Worm (Caenorhabditis elegans) whole organism, early embryonic: ENCODE results near the gene hot-1.

Experiments
- ceh-13 ChIP-seq: fragments of 200-800 bp; sonication (Bioruptor generic); optimal IDR thresholded peaks from 2 replicates; lab custom pipeline; 2018; ENCODE audit warnings: mild to moderate bottlenecking, missing genetic modification characterization, missing compliant biosample characterization
- ceh-36 ChIP-seq: sonication (generic microtip); optimal IDR thresholded peaks from 2 replicates; lab custom pipeline; 2016; ENCODE audit warnings: missing genetic modification characterization, inconsistent platforms, missing compliant biosample characterization
- flt-1 ChIP-seq: fragments of 200-800 bp; sonication (Bioruptor generic); IDR thresholded peaks from 2 replicates; pipeline ENCODE4 v1.3.6; 2022; ENCODE audit warnings: missing genetic modification characterization, missing compliant biosample characterization
- pes-1 ChIP-seq: fragments of 200-800 bp; sonication (Bioruptor generic); IDR thresholded peaks from 2 replicates; pipeline ENCODE4 v1.3.6; 2022; ENCODE audit warnings: missing genetic modification reagents, missing genetic modification characterization, missing compliant biosample characterization
- sea-1 ChIP-seq: fragments of 200-800 bp; sonication (Bioruptor generic); conservative IDR thresholded peaks from 2 replicates; pipeline ENCODE4 v1.3.6; 2022; ENCODE audit warnings: missing genetic modification characterization, missing compliant biosample characterization

- TF ChIP-seq ceh-36 (tag; lab: Kevin White, UChicago) = no peak
- TF ChIP-seq ceh-13 (GFP tag; lab: Kevin White, UChicago) = no peak
- TF ChIP-seq pes-1 = no peak
- no peak for TF ChIP-seq sea-1 (GFP tag; lab: Robert Waterston, UW)
- TF ChIP-seq flt-1 = no peak
Observed at ce11 chrV:14617711-14618110, 3.2 kb upstream of the hot-1 start.
